Worm (Caenorhabditis elegans) whole organism, L2 larva: ENCODE data around the gene F43D2.7.

Source experiments
- C34F6.9 ChIP-seq: fragments of 150-350 bp; optimal IDR thresholded peaks from 2 replicates; lab custom pipeline; 2014; ENCODE audit warnings: missing biosample characterization, missing genetic modification characterization
- F13H6.1 ChIP-seq: sonication (generic microtip); optimal IDR thresholded peaks from 2 replicates; lab custom pipeline; 2016; ENCODE audit warnings: missing genetic modification characterization, missing compliant biosample characterization
- R02D3.7 ChIP-seq: fragments of 150-350 bp; optimal IDR thresholded peaks from 2 replicates; lab custom pipeline; 2014; ENCODE audit warnings: missing biosample characterization, missing genetic modification characterization
- Y55F3AM.14 ChIP-seq: fragments of 200-800 bp; sonication (Bioruptor generic); optimal IDR thresholded peaks from 2 replicates; lab custom pipeline; 2018; ENCODE audit warnings: mild to moderate bottlenecking, missing genetic modification characterization, missing compliant biosample characterization
- alr-1 ChIP-seq: fragments of 150-350 bp; optimal IDR thresholded peaks from 2 replicates; lab custom pipeline; 2014; ENCODE audit warnings: missing biosample characterization, missing genetic modification characterization
- aly-2 ChIP-seq: fragments of 150-350 bp; optimal IDR thresholded peaks from 2 replicates; lab custom pipeline; 2014; ENCODE audit warnings: missing biosample characterization, missing genetic modification characterization
- blmp-1 ChIP-seq: sonication (generic microtip); optimal IDR thresholded peaks from 2 replicates; lab custom pipeline; 2017; ENCODE audit warnings: missing genetic modification characterization, mild to moderate bottlenecking, missing compliant biosample characterization, antibody characterized with exemption, moderate library complexity; ENCODE audit not compliant: insufficient read depth
- ceh-82 ChIP-seq: fragments of 150-350 bp; optimal IDR thresholded peaks from 2 replicates; lab custom pipeline; 2014; ENCODE audit warnings: missing biosample characterization, missing genetic modification characterization
- dmd-4 ChIP-seq: sonication (generic microtip); optimal IDR thresholded peaks from 2 replicates; lab custom pipeline; 2017; ENCODE audit warnings: missing biosample characterization, missing genetic modification characterization
- egl-27 ChIP-seq: sonication (generic microtip); optimal IDR thresholded peaks from 3 replicates; lab custom pipeline; 2017; ENCODE audit warnings: missing biosample characterization, missing genetic modification reagents, missing genetic modification characterization
- elt-3 ChIP-seq: sonication (generic microtip); optimal IDR thresholded peaks from 2 replicates; lab custom pipeline; 2017; ENCODE audit warnings: missing biosample characterization, missing genetic modification characterization
- fos-1 ChIP-seq: fragments of 150-350 bp; optimal IDR thresholded peaks from 2 replicates; lab custom pipeline; 2014; ENCODE audit warnings: missing biosample characterization, missing genetic modification characterization
- gmeb-1 ChIP-seq: fragments of 150-350 bp; optimal IDR thresholded peaks from 2 replicates; lab custom pipeline; 2014; ENCODE audit warnings: missing biosample characterization, missing genetic modification characterization
- lin-13 ChIP-seq: fragments of 150-350 bp; optimal IDR thresholded peaks from 2 replicates; lab custom pipeline; 2014; ENCODE audit warnings: missing biosample characterization, missing genetic modification reagents, missing genetic modification characterization
- lsy-2 ChIP-seq, 2 experiments: fragments of 150-350 bp in 1 of 2; sonication (generic microtip) in 1 of 2; optimal IDR thresholded peaks; 2 replicates each; lab custom pipeline; 2014 to 2017; ENCODE audit warnings: missing biosample characterization in 2 of 2, missing genetic modification characterization in 2 of 2
- mab-5 ChIP-seq: fragments of 150-350 bp; optimal IDR thresholded peaks from 2 replicates; lab custom pipeline; 2014; ENCODE audit warnings: missing biosample characterization, missing genetic modification characterization
- mbf-1 ChIP-seq: sonication (generic microtip); optimal IDR thresholded peaks from 2 replicates; lab custom pipeline; 2017; ENCODE audit warnings: missing biosample characterization, missing genetic modification characterization
- mdl-1 ChIP-seq, 2 experiments: fragments of 150-350 bp in 1 of 2; sonication (generic microtip) in 1 of 2; optimal IDR thresholded peaks; 2 replicates each; lab custom pipeline; 2017; ENCODE audit warnings: missing biosample characterization in 2 of 2, missing genetic modification characterization in 2 of 2
- nhr-10 ChIP-seq: sonication (generic microtip); optimal IDR thresholded peaks from 2 replicates; lab custom pipeline; 2017; ENCODE audit warnings: missing biosample characterization, missing genetic modification characterization
- nhr-11 ChIP-seq: fragments of 150-350 bp; optimal IDR thresholded peaks from 2 replicates; lab custom pipeline; 2014; ENCODE audit warnings: missing biosample characterization, missing genetic modification characterization
- nhr-12 ChIP-seq: fragments of 150-350 bp; optimal IDR thresholded peaks from 2 replicates; lab custom pipeline; 2014; ENCODE audit warnings: missing biosample characterization, missing genetic modification characterization
- nhr-129 ChIP-seq: fragments of 150-350 bp; optimal IDR thresholded peaks from 2 replicates; lab custom pipeline; 2014; ENCODE audit warnings: missing biosample characterization, missing genetic modification characterization
- nhr-21 ChIP-seq: fragments of 150-350 bp; optimal IDR thresholded peaks from 2 replicates; lab custom pipeline; 2014; ENCODE audit warnings: missing biosample characterization, missing genetic modification characterization
- nhr-25 ChIP-seq: fragments of 150-350 bp; sonication (generic microtip); optimal IDR thresholded peaks from 3 replicates; lab custom pipeline; 2014; ENCODE audit warnings: missing biosample characterization, missing genetic modification characterization
- nhr-6 ChIP-seq: fragments of 150-350 bp; optimal IDR thresholded peaks from 2 replicates; lab custom pipeline; 2014; ENCODE audit warnings: missing biosample characterization, missing genetic modification characterization
- nhr-77 ChIP-seq: fragments of 150-350 bp; optimal IDR thresholded peaks from 2 replicates; lab custom pipeline; 2014; ENCODE audit warnings: missing biosample characterization, missing genetic modification characterization
- peb-1 ChIP-seq: fragments of 150-350 bp; optimal IDR thresholded peaks from 2 replicates; lab custom pipeline; 2014; ENCODE audit warnings: missing biosample characterization, missing genetic modification characterization
- sem-4 ChIP-seq: fragments of 150-350 bp; optimal IDR thresholded peaks from 2 replicates; lab custom pipeline; 2014; ENCODE audit warnings: missing biosample characterization, missing genetic modification reagents, missing genetic modification characterization
- skn-1 ChIP-seq: sonication (generic microtip); optimal IDR thresholded peaks from 2 replicates; lab custom pipeline; 2017; ENCODE audit warnings: missing biosample characterization, missing genetic modification characterization
- sma-3 ChIP-seq: sonication (generic microtip); optimal IDR thresholded peaks from 2 replicates; lab custom pipeline; 2016; ENCODE audit warnings: missing genetic modification reagents, missing genetic modification characterization, missing compliant biosample characterization
- sma-9 ChIP-seq, 2 experiments: fragments of 150-350 bp in 1 of 2; sonication (generic microtip) in 1 of 2; optimal IDR thresholded peaks; 2 replicates each; lab custom pipeline; 2014 to 2016; ENCODE audit warnings: missing genetic modification characterization in 2 of 2, mild to moderate bottlenecking in 1 of 2, missing biosample characterization in 1 of 2, missing compliant biosample characterization in 1 of 2, missing genetic modification reagents in 1 of 2, moderate library complexity in 1 of 2
- snpc-4 ChIP-seq: fragments of 150-350 bp; optimal IDR thresholded peaks from 2 replicates; lab custom pipeline; 2014; ENCODE audit warnings: missing biosample characterization, missing genetic modification characterization
- unc-39 ChIP-seq: fragments of 150-350 bp; optimal IDR thresholded peaks from 2 replicates; lab custom pipeline; 2014; ENCODE audit warnings: missing biosample characterization, missing genetic modification characterization
- unc-55 ChIP-seq: fragments of 150-350 bp; sonication (generic microtip); optimal IDR thresholded peaks from 3 replicates; lab custom pipeline; 2014; ENCODE audit warnings: missing biosample characterization, missing genetic modification reagents, missing genetic modification characterization
- unc-62 ChIP-seq: fragments of 150-350 bp; optimal IDR thresholded peaks from 2 replicates; lab custom pipeline; 2014; ENCODE audit warnings: missing biosample characterization, missing genetic modification reagents, missing genetic modification characterization

The F43D2.7 gene

DNA sequence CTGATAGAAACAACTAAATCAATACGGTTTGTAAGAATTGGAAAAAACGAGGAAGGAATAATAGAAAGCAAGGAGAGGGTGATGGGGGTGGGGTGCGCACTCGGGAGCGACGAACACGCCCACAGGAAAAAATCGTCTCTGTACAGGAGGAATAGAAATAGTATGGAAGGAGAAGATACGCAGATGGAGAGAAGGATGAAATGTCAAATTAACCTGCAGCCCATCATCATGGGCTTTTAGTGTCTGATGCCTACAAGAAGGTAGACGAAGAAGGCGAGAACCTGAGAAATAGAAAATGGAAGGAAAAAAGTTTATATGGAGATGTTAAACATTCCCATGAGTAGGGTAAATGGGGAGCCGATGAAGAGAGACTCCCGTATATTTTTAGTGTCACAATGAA is 4.9 kb downstream of the F43D2.7 start, which contains the start of gene F43D2.6:
Gene F43D2.6, minus strand, starts transcription at position 62 of the 400 bp plus-strand sequence.
- TF ChIP-seq sem-4 (tag; lab: Kevin White, UChicago), result no peak
- no peak for TF ChIP-seq ceh-82 (tag; lab: Kevin White, UChicago)
- TF ChIP-seq nhr-12 (tag; lab: Kevin White, UChicago), result no peak
- no peak for TF ChIP-seq nhr-21 (tag; lab: Kevin White, UChicago)
- TF ChIP-seq sma-3, result no peak
- no peak for TF ChIP-seq aly-2 (tag; lab: Kevin White, UChicago)
- TF ChIP-seq nhr-6 (tag; lab: Kevin White, UChicago), result no peak
- no peak for TF ChIP-seq fos-1 (tag; lab: Kevin White, UChicago)
- no peak for TF ChIP-seq sma-9 (GFP tag; optimal IDR thresholded peaks at IDR 0.05; lab: Kevin White, UChicago)
- no peak for TF ChIP-seq sma-9 (tag; optimal IDR thresholded peaks at IDR 0.05; lab: Kevin White, UChicago)
- TF ChIP-seq C34F6.9 (tag; lab: Kevin White, UChicago), result no peak
- TF ChIP-seq unc-62 (GFP tag; lab: Kevin White, UChicago), result no peak
- no peak for TF ChIP-seq nhr-129
- no peak for TF ChIP-seq alr-1 (tag; lab: Kevin White, UChicago)
- TF ChIP-seq nhr-11 (tag; lab: Kevin White, UChicago), result no peak
- TF ChIP-seq nhr-25 (tag; lab: Kevin White, UChicago), result no peak

DNA sequence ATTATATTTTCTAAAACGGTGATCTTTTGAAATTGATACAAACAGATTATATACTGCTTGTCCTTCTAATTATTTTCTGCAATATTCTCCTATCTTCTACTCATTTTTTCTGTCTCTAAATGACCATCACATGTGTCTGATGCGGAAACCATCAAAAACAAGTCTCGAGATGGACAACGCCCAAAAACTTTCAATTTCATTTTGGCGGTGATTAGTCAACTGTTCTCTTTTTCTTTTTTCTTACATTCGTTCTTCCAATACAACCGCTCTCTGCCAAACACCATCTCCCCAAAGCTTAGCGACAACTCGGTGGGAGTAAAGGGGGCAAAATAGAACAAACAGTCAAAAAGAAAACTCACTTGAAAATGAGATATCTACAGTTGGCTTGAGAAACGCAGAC is 6.7 kb downstream of the F43D2.7 start:
- TF ChIP-seq ceh-82 (tag; lab: Kevin White, UChicago) (no peak), sma-9 (GFP tag; optimal IDR thresholded peaks at IDR 0.05; lab: Kevin White, UChicago) (peak; percentile 27), sma-9 (tag; optimal IDR thresholded peaks at IDR 0.05; lab: Kevin White, UChicago) (no peak), nhr-10 (no peak), egl-27 (tag; lab: Kevin White, UChicago) (no peak), fos-1 (tag; lab: Kevin White, UChicago) (no peak), peb-1 (tag; lab: Kevin White, UChicago) (no peak), sma-3 (peak; percentile 17), elt-3 (no peak), nhr-21 (tag; lab: Kevin White, UChicago) (no peak), mab-5 (tag; lab: Kevin White, UChicago) (no peak), gmeb-1 (tag; lab: Kevin White, UChicago) (no peak), nhr-77 (tag; lab: Kevin White, UChicago) (no peak), blmp-1 (peak; percentile 81), R02D3.7 (no peak), unc-55 (GFP tag; lab: Kevin White, UChicago) (no peak), Y55F3AM.14 (GFP tag; lab: Kevin White, UChicago) (no peak)
- TF ChIP-seq, all 48 proteins: peak for 3

DNA sequence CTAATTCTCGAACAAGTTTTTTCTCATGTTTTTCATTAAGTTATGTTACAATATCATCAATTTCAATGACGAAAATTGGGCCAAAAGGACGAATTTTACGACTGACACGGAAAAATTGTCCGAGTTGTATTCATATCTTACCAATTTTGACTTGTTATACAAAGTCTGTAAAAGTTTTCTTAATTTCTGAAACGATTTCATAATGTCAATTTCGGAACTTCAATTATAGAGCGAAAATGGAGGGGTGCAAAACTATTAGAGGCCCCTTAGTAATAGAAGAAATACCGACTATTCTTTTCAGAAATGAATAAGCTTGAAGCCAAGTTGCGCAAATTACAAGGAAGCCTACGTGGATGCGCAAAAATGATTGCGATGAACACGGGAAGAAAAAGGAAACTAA is 8.4 kb downstream of the F43D2.7 start, which contains the start of gene F43D2.3:
Gene F43D2.3, plus strand, starts transcription at position 301 of the 400 bp plus-strand sequence.
- TF ChIP-seq R02D3.7 (no peak), nhr-77 (tag; lab: Kevin White, UChicago) (no peak), mab-5 (tag; lab: Kevin White, UChicago) (no peak), snpc-4 (tag; lab: Kevin White, UChicago) (no peak), nhr-6 (tag; lab: Kevin White, UChicago) (no peak)

DNA sequence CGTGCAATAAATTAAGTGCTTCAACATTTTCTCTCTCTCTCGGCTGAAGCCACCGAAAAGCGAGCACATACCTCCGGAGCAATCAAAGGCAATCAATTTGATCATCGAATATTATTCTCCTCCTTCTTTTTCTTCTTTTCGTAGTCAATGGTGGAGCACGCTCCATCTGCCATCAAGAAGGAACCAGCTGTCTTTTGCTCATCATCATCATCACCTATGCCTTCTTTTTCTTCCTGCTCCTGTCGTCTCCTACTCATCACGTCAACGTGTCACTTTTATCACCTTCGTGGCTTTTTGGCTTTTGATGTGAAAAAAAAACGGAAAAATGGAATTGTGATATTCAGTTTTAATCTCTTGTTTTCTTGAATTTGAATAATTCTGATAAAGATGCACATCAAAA is 14.3 kb downstream of the F43D2.7 start:
- TF ChIP-seq lsy-2 (tag; optimal IDR thresholded peaks at IDR 0.05; lab: Kevin White, UChicago) (peak in 1 of 2 experiments; percentile 10), unc-39 (tag; lab: Kevin White, UChicago) (no peak), F13H6.1 (tag; lab: Kevin White, UChicago) (peak; percentile 6), egl-27 (tag; lab: Kevin White, UChicago) (no peak), lin-13 (GFP tag; lab: Kevin White, UChicago) (no peak), mbf-1 (no peak), mab-5 (tag; lab: Kevin White, UChicago) (peak; percentile 5), nhr-129 (peak; percentile 27), sma-9 (GFP tag; optimal IDR thresholded peaks at IDR 0.05; lab: Kevin White, UChicago) (peak; percentile 29), sma-9 (tag; optimal IDR thresholded peaks at IDR 0.05; lab: Kevin White, UChicago) (no peak)

DNA sequence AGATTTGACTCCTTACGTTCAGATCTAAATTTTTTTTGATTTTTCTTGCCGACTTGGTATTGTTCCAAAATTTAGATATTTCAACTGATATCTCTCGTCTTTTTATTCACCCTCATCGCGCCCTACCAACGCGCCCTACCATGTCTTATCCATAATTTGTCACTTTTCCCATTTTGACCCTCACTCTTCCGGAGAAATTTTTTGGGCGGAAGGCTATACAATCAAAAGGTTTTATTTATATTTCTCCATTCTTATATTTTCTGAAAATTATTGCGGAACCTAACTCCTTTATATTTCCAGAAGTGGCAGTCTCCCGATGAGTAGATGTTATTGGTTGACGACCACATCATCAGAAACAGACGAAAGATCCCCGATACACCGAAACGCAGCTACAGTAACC is 19.1 kb downstream of the F43D2.7 start, which contains the start of gene hot-1:
Gene hot-1, plus strand, starts transcription at position 301 of the 400 bp plus-strand sequence.
- TF ChIP-seq mdl-1 (tag; optimal IDR thresholded peaks at IDR 0.05; lab: Kevin White, UChicago), result no peak
- no peak for TF ChIP-seq Y55F3AM.14 (GFP tag; lab: Kevin White, UChicago)
- TF ChIP-seq elt-3, result no peak
- TF ChIP-seq aly-2 (tag; lab: Kevin White, UChicago), result no peak
- TF ChIP-seq unc-62 (GFP tag; lab: Kevin White, UChicago), result no peak
- no peak for TF ChIP-seq skn-1
- no peak for TF ChIP-seq nhr-77 (tag; lab: Kevin White, UChicago)
- TF ChIP-seq dmd-4 (tag; lab: Kevin White, UChicago), result no peak
- no peak for TF ChIP-seq ceh-82 (tag; lab: Kevin White, UChicago)
- no peak for TF ChIP-seq nhr-25 (tag; lab: Kevin White, UChicago)
- TF ChIP-seq nhr-10, result no peak
